Worm (Caenorhabditis elegans): ENCODE results near the gene sri-69.

The sri-69 gene

DNA sequence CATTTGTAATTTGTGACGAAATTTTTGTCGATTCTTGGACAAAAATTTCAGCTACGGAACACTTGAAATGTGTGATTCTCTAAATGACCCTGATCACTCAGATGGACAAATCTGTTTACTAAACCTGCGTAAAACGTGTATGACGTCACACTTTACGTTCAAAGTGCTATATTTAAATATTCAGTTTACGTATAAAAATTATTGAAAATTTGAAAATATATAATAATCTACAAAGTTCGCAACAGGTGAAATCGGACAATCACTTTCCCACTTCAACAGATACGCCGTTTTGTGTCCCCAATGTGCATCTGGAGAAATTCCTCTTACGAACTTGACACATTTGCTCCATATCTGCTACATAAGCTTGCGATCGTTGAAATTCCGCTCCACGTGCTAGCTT, 3.0 kb downstream of the sri-69 start, which contains the start of gene srh-131:
Gene srh-131 (plus strand): TSS at position 301 of the 400 bp plus-strand sequence.
- TF ChIP-seq nhr-76 (tag; optimal IDR thresholded peaks at IDR 0.05) (no peak), tbx-8 (GFP tag; optimal IDR thresholded peaks at IDR 0.05) (no peak), bed-3 (GFP tag; optimal IDR thresholded peaks at IDR 0.05) (no peak), zip-8 (tag; optimal IDR thresholded peaks at IDR 0.05) (peak; percentile 53)

ce11 chrV:17001167-17001566, 7.0 kb downstream of the sri-69 start, which contains the start of gene sri-9:
TSS of gene sri-9 (plus strand) at chrV:17001467.
- TF ChIP-seq zip-8 (tag; optimal IDR thresholded peaks at IDR 0.05) (no peak), sptf-1 (tag; optimal IDR thresholded peaks at IDR 0.05) (no peak), nhr-12 (tag; optimal IDR thresholded peaks at IDR 0.05) (no peak), elt-1 (tag; optimal IDR thresholded peaks at IDR 0.05; ENCODE audit: borderline replicate concordance, insufficient read depth) (no peak), sem-2 (GFP tag; optimal IDR thresholded peaks at IDR 0.05) (no peak), nhr-2 (tag; optimal IDR thresholded peaks at IDR 0.05) (no peak), M03D4.4 (tag; optimal IDR thresholded peaks at IDR 0.05) (no peak), ztf-11 (tag; optimal IDR thresholded peaks at IDR 0.05) (no peak), ceh-83 (GFP tag; optimal IDR thresholded peaks at IDR 0.05) (no peak), ceh-43 (GFP tag; optimal IDR thresholded peaks at IDR 0.05) (no peak)

- TF ChIP-seq unc-120 (tag; optimal IDR thresholded peaks at IDR 0.05; ENCODE audit: poor library complexity, severe bottlenecking) (no peak), ceh-83 (GFP tag; optimal IDR thresholded peaks at IDR 0.05) (no peak), flh-1 (GFP tag; optimal IDR thresholded peaks at IDR 0.05) (no peak), zip-8 (tag; optimal IDR thresholded peaks at IDR 0.05) (no peak)
Measured at ce11 chrV:17000635-17001034, 7.6 kb downstream of the sri-69 start.

ce11 chrV:17000204-17000603, 8.0 kb downstream of the sri-69 start, which contains the start of gene str-217:
TSS of gene str-217 (minus strand) at chrV:17000304.
- TF ChIP-seq unc-39 (tag; optimal IDR thresholded peaks at IDR 0.05) (no peak), mls-2 (tag; optimal IDR thresholded peaks at IDR 0.05) (no peak), flh-1 (GFP tag; optimal IDR thresholded peaks at IDR 0.05) (no peak), sptf-1 (tag; optimal IDR thresholded peaks at IDR 0.05) (no peak), lin-13 (tag; optimal IDR thresholded peaks at IDR 0.05) (no peak), zip-8 (tag; optimal IDR thresholded peaks at IDR 0.05) (no peak), nhr-237 (tag; optimal IDR thresholded peaks at IDR 0.05) (no peak), blmp-1 (tag; optimal IDR thresholded peaks at IDR 0.05) (no peak), snpc-4 (tag; optimal IDR thresholded peaks at IDR 0.05) (no peak)

ce11 chrV:16992383-16992782, 15.8 kb downstream of the sri-69 start:
- TF ChIP-seq unc-62 (GFP tag; optimal IDR thresholded peaks at IDR 0.05) (no peak), lsy-2 (tag; optimal IDR thresholded peaks at IDR 0.05) (no peak), pha-4 (tag; optimal IDR thresholded peaks at IDR 0.05) (no peak), sem-2 (GFP tag; optimal IDR thresholded peaks at IDR 0.05) (no peak), drap-1 (GFP tag; optimal IDR thresholded peaks at IDR 0.05) (no peak), ham-2 (GFP tag; optimal IDR thresholded peaks at IDR 0.05) (no peak), nhr-28 (tag; optimal IDR thresholded peaks at IDR 0.05) (no peak), M03D4.4 (tag; optimal IDR thresholded peaks at IDR 0.05) (no peak), sptf-1 (tag; optimal IDR thresholded peaks at IDR 0.05) (no peak), bed-3 (GFP tag; optimal IDR thresholded peaks at IDR 0.05) (no peak), cnd-1 (tag; optimal IDR thresholded peaks at IDR 0.05) (no peak)

- TF ChIP-seq ham-2 (GFP tag; optimal IDR thresholded peaks at IDR 0.05), result no peak
- TF ChIP-seq flh-1 (GFP tag; optimal IDR thresholded peaks at IDR 0.05), result no peak
- TF ChIP-seq unc-39 (tag; optimal IDR thresholded peaks at IDR 0.05), result no peak
- no peak for TF ChIP-seq ceh-83 (GFP tag; optimal IDR thresholded peaks at IDR 0.05)
- no peak for TF ChIP-seq mab-5 (tag; optimal IDR thresholded peaks at IDR 0.05)
- no peak for TF ChIP-seq ztf-11 (tag; optimal IDR thresholded peaks at IDR 0.05)
- TF ChIP-seq unc-62 (GFP tag; optimal IDR thresholded peaks at IDR 0.05), result no peak
- TF ChIP-seq sem-2 (GFP tag; optimal IDR thresholded peaks at IDR 0.05), result no peak
- no peak for TF ChIP-seq elt-1 (tag; optimal IDR thresholded peaks at IDR 0.05; ENCODE audit: borderline replicate concordance, insufficient read depth)
- no peak for TF ChIP-seq nhr-237 (tag; optimal IDR thresholded peaks at IDR 0.05)
- TF ChIP-seq blmp-1 (tag; optimal IDR thresholded peaks at IDR 0.05), result no peak
- no peak for TF ChIP-seq bed-3 (GFP tag; optimal IDR thresholded peaks at IDR 0.05)
- TF ChIP-seq M03D4.4 (tag; optimal IDR thresholded peaks at IDR 0.05), result no peak
- no peak for TF ChIP-seq zip-8 (tag; optimal IDR thresholded peaks at IDR 0.05)
- no peak for TF ChIP-seq nhr-2 (tag; optimal IDR thresholded peaks at IDR 0.05)
- no peak for TF ChIP-seq tbx-8 (GFP tag; optimal IDR thresholded peaks at IDR 0.05)
- TF ChIP-seq nhr-28 (tag; optimal IDR thresholded peaks at IDR 0.05), result no peak
- no peak for TF ChIP-seq elt-3 (tag; optimal IDR thresholded peaks at IDR 0.05)
Measured at ce11 chrV:16991734-16992133, 16.5 kb downstream of the sri-69 start, which contains the start of gene srz-95. TSS of gene srz-95 (plus strand) at chrV:16992034.

Data from whole organism, mixed stage, embryonic.